Fruit fly (Drosophila melanogaster) whole organism, embryonic: Measurements from ENCODE around the gene CG9338.

Source experiments
- BtbVII ChIP-seq: fragments of 200-800 bp; sonication (Bioruptor generic); optimal IDR thresholded peaks from 3 replicates; lab custom pipeline; 2017; ENCODE audit warnings: missing biosample characterization, mild to moderate bottlenecking, missing genetic modification characterization
- CG17912 ChIP-seq: fragments of 200-800 bp; sonication (Bioruptor generic); optimal IDR thresholded peaks from 2 replicates; lab custom pipeline; 2018; ENCODE audit warnings: missing biosample characterization, mild to moderate bottlenecking, missing genetic modification characterization
- CG7963 ChIP-seq: fragments of 200-800 bp; sonication (Bioruptor generic); IDR thresholded peaks from 3 replicates; pipeline ENCODE4 v1.3.6; 2022; ENCODE audit warnings: missing biosample characterization, missing genetic modification characterization; ENCODE audit not compliant: partially characterized antibody
- CG9797 ChIP-seq: fragments of 200-800 bp; sonication (Bioruptor generic); optimal IDR thresholded peaks from 3 replicates; lab custom pipeline; 2018; ENCODE audit warnings: missing biosample characterization, mild to moderate bottlenecking, missing genetic modification characterization
- NfI ChIP-seq: fragments of 200-800 bp; sonication (Bioruptor generic); optimal IDR thresholded peaks from 3 replicates; lab custom pipeline; 2018; ENCODE audit warnings: missing biosample characterization, mild to moderate bottlenecking, missing genetic modification characterization, moderate library complexity
- bab2 ChIP-seq: fragments of 200-800 bp; sonication (Bioruptor generic); optimal IDR thresholded peaks from 2 replicates; lab custom pipeline; 2016; ENCODE audit warnings: missing biosample characterization, missing genetic modification characterization
- gsb-n ChIP-seq: fragments of 200-800 bp; sonication (Bioruptor generic); optimal IDR thresholded peaks from 3 replicates; lab custom pipeline; 2018; ENCODE audit warnings: missing biosample characterization, mild to moderate bottlenecking, missing genetic modification characterization
- h ChIP-seq: fragments of >200 bp; optimal IDR thresholded peaks from 2 replicates; lab custom pipeline; 2017
- pho ChIP-seq: fragments of 200-800 bp; sonication (Bioruptor generic); optimal IDR thresholded peaks from 2 replicates; lab custom pipeline; 2016; ENCODE audit warnings: missing biosample characterization, missing genetic modification characterization
- toy ChIP-seq: fragments of 200-800 bp; sonication (Bioruptor generic); IDR thresholded peaks from 2 replicates; pipeline ENCODE4 v1.3.6; 2022; ENCODE audit warnings: missing biosample characterization, missing genetic modification characterization

DNA sequence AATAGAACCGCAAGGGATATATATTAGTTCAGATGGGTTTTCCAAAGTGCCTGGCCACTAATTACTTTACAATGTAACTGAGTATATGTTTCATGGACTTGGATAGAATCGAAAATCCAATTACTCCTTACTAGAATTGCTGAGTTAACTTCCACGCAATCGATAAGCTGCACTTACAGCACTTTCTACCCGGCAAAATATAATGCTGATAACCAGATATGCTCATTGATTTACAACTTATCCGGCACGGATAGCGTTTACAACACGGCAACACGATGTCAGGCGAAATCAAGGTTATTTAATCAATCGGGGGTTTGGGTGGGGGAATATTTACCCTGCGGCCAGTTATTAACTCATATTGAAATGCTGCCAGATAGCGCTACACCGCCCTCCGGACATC lies 48.5 kb downstream of the CG9338 start:
- TF ChIP-seq NfI (no peak), CG7963 (GFP tag; lab: Robert Waterston, UW) (no peak), CG9797 (GFP tag; lab: Kevin White, UChicago) (no peak), h (no peak), pho (no peak), gsb-n (tag; lab: Kevin White, UChicago) (no peak), BtbVII (GFP tag; lab: Kevin White, UChicago) (no peak), CG17912 (GFP tag; lab: Kevin White, UChicago) (no peak), toy (no peak), bab2 (GFP tag; lab: Kevin White, UChicago) (no peak)
